Fruit fly (Drosophila melanogaster) whole organism, wandering third instar larva: ENCODE results near the gene CG7320.

Source experiments
- Abd-B ChIP-seq: fragments of >200 bp; optimal IDR thresholded peaks from 2 replicates; lab custom pipeline; 2017; ENCODE audit warnings: missing biosample characterization, missing genetic modification characterization
- N ChIP-seq: fragments of >200 bp; optimal IDR thresholded peaks from 2 replicates; lab custom pipeline; 2018; ENCODE audit warnings: missing biosample characterization, missing external identifiers, missing genetic modification characterization
- Sp1 ChIP-seq: fragments of 200-800 bp; sonication (Bioruptor generic); optimal IDR thresholded peaks from 3 replicates; lab custom pipeline; 2019; ENCODE audit warnings: missing biosample characterization, mild to moderate bottlenecking, missing genetic modification characterization, moderate library complexity
- br ChIP-seq: fragments of 200-800 bp; sonication (Bioruptor generic); optimal IDR thresholded peaks from 2 replicates; lab custom pipeline; 2016; ENCODE audit warnings: missing biosample characterization, missing genetic modification characterization
- brk ChIP-seq: fragments of 200-800 bp; sonication (Bioruptor generic); optimal IDR thresholded peaks from 2 replicates; lab custom pipeline; 2016; ENCODE audit warnings: missing biosample characterization, mild to moderate bottlenecking, missing genetic modification characterization
- dl ChIP-seq, 2 experiments: fragments of 175-275, 200-275 bp in 1 of 2; fragments of 200-275 bp in 1 of 2; sonication (Bioruptor generic); optimal IDR thresholded peaks; lab custom pipeline; 2018; ENCODE audit warnings: mild to moderate bottlenecking in 2 of 2, missing biosample characterization in 2 of 2, missing genetic modification characterization in 2 of 2, moderate library complexity in 2 of 2; ENCODE audit not compliant: partially characterized antibody in 2 of 2, insufficient read depth in 1 of 2
- fru ChIP-seq: fragments of 200-800 bp; sonication (Bioruptor generic); optimal IDR thresholded peaks from 3 replicates; lab custom pipeline; 2016; ENCODE audit warnings: missing biosample characterization, mild to moderate bottlenecking, missing genetic modification characterization
- h ChIP-seq: fragments of 200-800 bp; sonication (Bioruptor generic); optimal IDR thresholded peaks from 3 replicates; lab custom pipeline; 2016; ENCODE audit warnings: missing biosample characterization, mild to moderate bottlenecking, missing genetic modification characterization
- pan ChIP-seq: fragments of >200 bp; optimal IDR thresholded peaks from 2 replicates; lab custom pipeline; 2017
- psq ChIP-seq: fragments of 200-800 bp; sonication (Bioruptor generic); optimal IDR thresholded peaks from 3 replicates; lab custom pipeline; 2017; ENCODE audit warnings: missing biosample characterization, mild to moderate bottlenecking, missing genetic modification characterization, moderate library complexity
- sv ChIP-seq: fragments of 200-800 bp; sonication (Bioruptor generic); optimal IDR thresholded peaks from 3 replicates; lab custom pipeline; 2016; ENCODE audit warnings: missing biosample characterization, missing genetic modification characterization
- tai ChIP-seq: sonication (Bioruptor generic); optimal IDR thresholded peaks from 2 replicates; lab custom pipeline; 2016; ENCODE audit warnings: missing biosample characterization, missing genetic modification characterization
- usp ChIP-seq: fragments of >200 bp; optimal IDR thresholded peaks from 2 replicates; lab custom pipeline; 2017; ENCODE audit warnings: missing biosample characterization, missing genetic modification characterization

- TF ChIP-seq h = no peak
- TF ChIP-seq br = no peak
- no peak for TF ChIP-seq dl (GFP tag; optimal IDR thresholded peaks at IDR 0.05; lab: Kevin White, UChicago; ENCODE audit: insufficient read depth in 1 of 2, partially characterized antibody in 2 of 2)
- no peak for TF ChIP-seq pan
- TF ChIP-seq Abd-B = no peak
- TF ChIP-seq N (GFP tag; lab: Kevin White, UChicago) = no peak
- no peak for TF ChIP-seq fru (GFP tag; lab: Kevin White, UChicago)
- TF ChIP-seq Sp1 (GFP tag; lab: Kevin White, UChicago) = no peak
- no peak for TF ChIP-seq tai (GFP tag; lab: Kevin White, UChicago)
- TF ChIP-seq sv (GFP tag; lab: Kevin White, UChicago) = no peak
- no peak for TF ChIP-seq brk (GFP tag; lab: Kevin White, UChicago)
- no peak for TF ChIP-seq usp (GFP tag; lab: Kevin White, UChicago)
- TF ChIP-seq psq (GFP tag; lab: Kevin White, UChicago) = no peak
Observed at dm6 chr3L:18161175-18161574, 40.1 kb upstream of the CG7320 start.
